Worm (Caenorhabditis elegans): Measurements from ENCODE around the gene ZK6.8.

The ZK6.8 gene

ce11 chrV:361291-361690 lies 20.4 kb upstream of the ZK6.8 start:
- no peak for TF ChIP-seq unc-62 (GFP tag; optimal IDR thresholded peaks at IDR 0.05)

- no peak for TF ChIP-seq unc-62 (GFP tag; optimal IDR thresholded peaks at IDR 0.05)
Observed at ce11 chrV:364650-365049, 17.1 kb upstream of the ZK6.8 start, which contains the start of gene mltn-6. Gene mltn-6 (plus strand): TSS chrV:364950.

ce11 chrV:370033-370432 lies 11.7 kb upstream of the ZK6.8 start, which contains the start of gene mltn-7:
Gene mltn-7 (plus strand): TSS chrV:370333.
- TF ChIP-seq unc-62 (GFP tag; optimal IDR thresholded peaks at IDR 0.05) = no peak

- TF ChIP-seq unc-62 (GFP tag; optimal IDR thresholded peaks at IDR 0.05) = no peak
Observed at ce11 chrV:373192-373591, 8.5 kb upstream of the ZK6.8 start.

DNA sequence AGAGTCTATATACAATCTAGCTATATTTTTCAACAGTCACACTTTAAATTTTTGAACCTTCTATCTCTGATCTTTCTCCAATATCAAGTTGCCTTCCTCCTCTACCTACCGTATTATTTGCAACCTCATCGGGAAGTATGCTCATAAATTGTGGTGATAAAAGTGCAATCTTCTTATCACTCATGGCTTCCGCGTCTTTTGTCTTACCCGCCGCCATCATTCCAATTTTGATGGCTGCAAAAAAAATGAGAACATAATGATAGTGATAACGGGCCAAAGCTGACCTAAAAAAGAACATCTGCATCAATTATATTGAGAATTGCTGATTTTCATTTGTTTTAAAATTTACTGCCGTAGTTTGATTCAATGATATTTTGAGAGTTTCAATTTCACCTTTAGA lies 4.9 kb upstream of the ZK6.8 start:
- TF ChIP-seq unc-62 (GFP tag; optimal IDR thresholded peaks at IDR 0.05) = no peak

DNA sequence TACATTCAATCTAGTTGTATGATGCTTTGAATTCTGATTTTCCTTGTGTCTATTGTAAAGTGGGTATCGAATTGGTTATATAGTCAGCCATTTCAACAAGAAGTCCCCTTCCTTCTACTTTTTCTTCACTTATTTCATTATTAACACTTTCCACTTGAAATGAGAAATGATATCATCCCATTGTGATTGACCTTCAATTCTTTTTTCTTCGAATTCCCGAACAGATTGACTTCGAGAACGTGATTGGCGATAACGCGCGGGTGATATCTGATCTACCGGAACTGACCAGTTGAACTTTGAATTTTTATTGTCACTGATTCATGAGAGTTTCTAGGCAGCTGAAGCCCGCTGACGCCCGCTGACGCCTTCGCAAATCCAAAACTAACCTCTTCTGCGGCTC lies 3.5 kb upstream of the ZK6.8 start:
- no peak for TF ChIP-seq unc-62 (GFP tag; optimal IDR thresholded peaks at IDR 0.05)

DNA sequence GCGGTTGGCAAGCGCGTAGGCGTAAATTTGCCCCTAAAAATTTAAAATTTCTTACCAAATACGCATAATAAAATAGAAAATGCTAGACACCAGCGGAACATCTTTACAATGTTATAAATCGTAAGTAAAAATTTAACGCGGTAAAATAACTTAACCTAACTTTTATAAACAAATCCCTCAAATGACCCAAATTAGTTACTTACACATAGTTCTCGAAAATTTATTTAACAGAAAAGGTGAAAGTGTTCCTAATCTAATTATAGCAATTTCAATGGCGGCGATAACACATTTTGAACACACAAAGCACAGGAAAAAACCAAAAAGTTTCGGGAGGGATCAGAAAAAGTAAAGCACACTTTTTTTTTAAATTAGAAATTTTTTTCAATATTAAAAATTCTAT lies 1.5 kb upstream of the ZK6.8 start, which contains the start of gene mltn-8:
Gene mltn-8 (minus strand): TSS at position 101 of the 400 bp plus-strand sequence.
- TF ChIP-seq unc-62 (GFP tag; optimal IDR thresholded peaks at IDR 0.05) = no peak

ce11 chrV:384511-384910 lies 2.8 kb downstream of the ZK6.8 start:
- no peak for TF ChIP-seq unc-62 (GFP tag; optimal IDR thresholded peaks at IDR 0.05)

- TF ChIP-seq unc-62 (GFP tag; optimal IDR thresholded peaks at IDR 0.05) = no peak
Observed at ce11 chrV:385488-385887, 3.8 kb downstream of the ZK6.8 start, which contains the start of gene lipl-5. Gene lipl-5 (plus strand): TSS chrV:385746.

DNA sequence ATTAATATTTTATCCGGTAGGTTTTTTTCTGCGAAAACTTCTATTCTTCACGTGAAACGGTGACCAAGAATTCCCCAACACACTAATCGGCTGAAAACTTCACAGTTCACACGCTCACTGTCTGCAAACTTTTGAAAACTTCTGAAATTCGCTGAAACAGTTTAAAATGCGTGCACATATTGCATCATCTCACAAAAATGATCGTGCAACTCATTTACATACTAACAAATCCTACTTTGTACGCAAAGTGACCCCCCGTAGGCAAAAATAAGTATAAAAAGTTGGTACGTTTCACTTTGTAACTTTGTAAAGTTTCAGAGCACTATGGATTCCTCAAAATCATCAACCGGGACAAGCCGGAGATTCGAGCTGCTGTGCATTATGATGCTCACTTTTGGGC lies 6.7 kb downstream of the ZK6.8 start, which contains the start of gene ZK6.6:
Gene ZK6.6 (plus strand): TSS at position 301 of the 400 bp plus-strand sequence.
- no peak for TF ChIP-seq unc-62 (GFP tag; optimal IDR thresholded peaks at IDR 0.05)

DNA sequence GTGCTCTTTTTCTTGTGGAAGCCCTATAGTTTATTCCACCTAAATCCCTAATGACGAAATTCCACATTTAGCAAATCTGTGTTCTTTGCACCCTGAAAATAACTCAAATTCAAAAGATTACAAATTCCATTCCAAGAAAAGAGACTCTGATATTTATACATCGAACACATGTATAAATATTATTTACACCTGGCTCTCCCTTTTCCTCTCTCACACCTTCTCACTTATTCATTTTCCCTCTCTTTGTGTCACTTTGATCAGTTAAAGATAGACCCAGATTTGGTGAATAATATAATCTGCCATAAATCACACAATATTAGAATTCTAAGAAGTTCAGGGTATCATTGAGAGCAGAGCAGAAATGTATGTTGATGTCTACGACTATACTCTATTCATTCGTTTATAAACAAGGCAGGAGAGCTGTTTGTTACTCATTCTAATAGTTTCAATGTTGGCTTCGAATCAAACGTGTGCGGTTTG lies 10.5 kb downstream of the ZK6.8 start, which contains the start of gene nhr-254:
Gene nhr-254 (plus strand): TSS at position 430 of the 480 bp plus-strand sequence.
- no peak for TF ChIP-seq unc-62 (GFP tag; optimal IDR thresholded peaks at IDR 0.05)

- no peak for TF ChIP-seq unc-62 (GFP tag; optimal IDR thresholded peaks at IDR 0.05)
Observed at ce11 chrV:396309-396708, 14.6 kb downstream of the ZK6.8 start, which contains the start of gene nhr-253. Gene nhr-253 (plus strand): TSS chrV:396593.

DNA sequence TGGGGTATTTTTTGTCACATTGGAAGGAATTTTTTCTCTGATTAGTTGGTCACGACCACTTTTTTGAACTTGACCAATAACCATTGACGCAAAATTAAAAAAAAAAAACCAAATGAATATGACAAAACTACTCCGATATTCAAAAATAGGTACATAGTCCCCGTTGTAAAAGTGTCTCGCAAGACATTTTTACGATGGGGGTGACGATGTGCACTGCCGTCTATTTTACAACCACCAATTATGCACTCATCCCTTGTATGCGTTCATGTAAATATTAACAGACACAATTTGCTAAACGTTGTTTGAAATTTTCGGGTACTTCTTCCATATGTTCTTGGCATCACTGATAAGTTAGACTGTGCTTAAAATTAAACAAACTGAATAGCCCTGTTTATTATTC lies 18.0 kb downstream of the ZK6.8 start, which contains the start of gene scl-27:
Gene scl-27 (plus strand): TSS at position 301 of the 400 bp plus-strand sequence.
- TF ChIP-seq unc-62 (GFP tag; optimal IDR thresholded peaks at IDR 0.05) = no peak

DNA sequence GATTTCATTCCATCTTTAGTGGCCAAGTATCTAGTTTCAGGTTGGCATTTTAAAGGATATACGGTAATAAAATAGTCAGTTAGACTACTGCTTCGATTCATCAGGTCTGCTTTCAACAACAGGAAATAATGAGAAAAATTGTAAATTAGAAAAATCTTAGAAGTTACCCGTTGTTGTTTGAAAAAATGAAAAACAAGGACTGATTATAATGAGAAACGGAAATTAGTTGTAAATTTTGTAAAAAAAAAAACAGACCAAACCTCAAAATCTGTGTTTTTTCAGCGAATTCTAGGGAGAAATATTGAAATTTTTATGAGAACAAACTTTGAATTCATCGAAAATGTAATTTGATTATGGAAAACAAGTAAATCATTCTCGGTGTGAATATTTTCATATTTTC lies 21.3 kb downstream of the ZK6.8 start, which contains the start of gene srh-62:
Gene srh-62 (minus strand): TSS at position 101 of the 400 bp plus-strand sequence.
- no peak for TF ChIP-seq unc-62 (GFP tag; optimal IDR thresholded peaks at IDR 0.05)

ce11 chrV:404210-404669 lies 22.5 kb downstream of the ZK6.8 start, which contains the start of gene nhr-252:
Gene nhr-252 (plus strand): TSS chrV:404619.
- no peak for TF ChIP-seq unc-62 (GFP tag; optimal IDR thresholded peaks at IDR 0.05)

DNA sequence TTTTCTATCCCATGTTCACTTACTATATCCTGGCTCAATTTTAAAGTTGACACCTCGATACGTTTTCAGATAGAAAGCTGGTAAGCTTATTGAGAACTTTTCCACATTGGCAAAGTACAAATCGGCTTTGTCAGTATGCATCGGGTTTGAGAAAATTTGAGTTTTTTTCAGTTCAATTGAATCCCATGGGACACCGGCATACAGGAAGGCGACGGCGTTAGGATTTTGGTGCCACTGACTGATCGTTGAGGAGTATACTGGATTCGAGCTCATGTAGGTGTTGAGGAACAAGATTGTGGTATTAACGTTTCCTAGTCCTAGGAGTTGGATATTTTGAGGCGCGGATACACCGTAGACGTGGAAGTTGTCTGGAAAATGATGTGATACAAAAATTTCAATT lies 31.1 kb downstream of the ZK6.8 start:
- no peak for TF ChIP-seq unc-62 (GFP tag; optimal IDR thresholded peaks at IDR 0.05)

DNA sequence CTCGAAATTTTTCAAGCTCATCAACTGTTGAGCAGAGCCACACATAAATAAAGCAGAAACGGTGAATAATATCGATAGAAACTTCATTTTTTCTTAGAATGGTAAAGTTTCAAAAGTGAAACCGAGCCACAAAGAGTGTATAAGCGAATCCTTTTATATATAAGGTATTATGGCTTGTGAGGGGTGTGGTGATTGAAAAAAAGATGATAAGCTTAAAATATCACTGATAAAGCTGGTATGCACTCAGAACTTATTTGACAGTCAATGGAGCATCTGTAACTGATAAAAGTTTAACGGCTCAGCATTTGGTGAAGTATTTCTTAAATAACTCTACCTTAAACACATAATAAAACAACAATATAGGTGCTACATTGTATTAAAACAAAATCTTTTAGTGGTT lies 32.9 kb downstream of the ZK6.8 start, which contains the start of gene dod-19:
Gene dod-19 (minus strand): TSS at position 130 of the 400 bp plus-strand sequence.
- no peak for TF ChIP-seq unc-62 (GFP tag; optimal IDR thresholded peaks at IDR 0.05)

All from whole organism, dauer.